Fruit fly (Drosophila melanogaster) whole organism, prepupa: ENCODE results near the gene CG11345.

ENCODE experiments used
- Blimp-1 ChIP-seq: fragments of 200-800 bp; sonication (Bioruptor generic); optimal IDR thresholded peaks from 3 replicates; lab custom pipeline; 2017; ENCODE audit warnings: missing biosample characterization, missing genetic modification characterization, mild to moderate bottlenecking, moderate library complexity, missing genetic modification reagents
- CG8119 ChIP-seq: fragments of 200-800 bp; sonication (Bioruptor generic); IDR thresholded peaks from 3 replicates; pipeline ENCODE4 v1.3.6; 2022; ENCODE audit warnings: missing biosample characterization, missing genetic modification characterization
- svp ChIP-seq: fragments of 200-800 bp; sonication (Bioruptor generic); peaks from one replicate; lab custom pipeline; 2016; ENCODE audit warnings: missing biosample characterization, missing genetic modification characterization

- TF ChIP-seq svp: no peak
- no peak for TF ChIP-seq CG8119 (GFP tag; lab: Robert Waterston, UW)
- no peak for TF ChIP-seq Blimp-1 (GFP tag; lab: Kevin White, UChicago)
These were observed 46.0 kb downstream of the CG11345 start for dm6 chr3L:4411951-4412350.
